Fruit fly (Drosophila melanogaster) whole organism, embryonic: ENCODE results near the gene bun.

Source experiments
- Bteb2 ChIP-seq: fragments of 200-800 bp; sonication (Bioruptor generic); optimal IDR thresholded peaks from 2 replicates; lab custom pipeline; 2016; ENCODE audit warnings: missing biosample characterization, missing genetic modification characterization
- CG1024 ChIP-seq: fragments of 200-800 bp; sonication (Bioruptor generic); IDR thresholded peaks from 2 replicates; pipeline ENCODE4 v1.3.6; 2022; ENCODE audit warnings: missing biosample characterization, missing genetic modification characterization
- CG10267 ChIP-seq: fragments of 200-800 bp; sonication (Bioruptor generic); optimal IDR thresholded peaks from 2 replicates; lab custom pipeline; 2018; ENCODE audit warnings: missing biosample characterization, mild to moderate bottlenecking, missing genetic modification characterization, moderate library complexity
- CG11456 ChIP-seq: fragments of 200-800 bp; sonication (Bioruptor generic); IDR thresholded peaks from 3 replicates; pipeline ENCODE4 v1.3.6; 2022; ENCODE audit warnings: missing biosample characterization, missing genetic modification characterization
- CG11560 ChIP-seq: fragments of 200-800 bp; sonication (Bioruptor generic); IDR thresholded peaks from 3 replicates; pipeline ENCODE4 v1.3.6; 2022; ENCODE audit warnings: missing biosample characterization, missing genetic modification characterization
- CG12104 ChIP-seq: fragments of 200-800 bp; sonication (Bioruptor generic); optimal IDR thresholded peaks from 3 replicates; lab custom pipeline; 2016; ENCODE audit warnings: missing biosample characterization, missing genetic modification characterization
- CG12219 ChIP-seq: fragments of 200-800 bp; sonication (Bioruptor generic); optimal IDR thresholded peaks from 3 replicates; lab custom pipeline; 2018; ENCODE audit warnings: missing biosample characterization, mild to moderate bottlenecking, missing genetic modification characterization
- CG12391 ChIP-seq: fragments of 200-800 bp; sonication (Bioruptor generic); optimal IDR thresholded peaks from 3 replicates; lab custom pipeline; 2018; ENCODE audit warnings: missing biosample characterization, mild to moderate bottlenecking, missing genetic modification characterization, moderate library complexity
- CG12744 ChIP-seq: fragments of 200-800 bp; sonication (Bioruptor generic); optimal IDR thresholded peaks from 2 replicates; lab custom pipeline; 2016; ENCODE audit warnings: missing biosample characterization, missing genetic modification characterization
- CG13775 ChIP-seq: fragments of 200-800 bp; sonication (Bioruptor generic); optimal IDR thresholded peaks from 3 replicates; lab custom pipeline; 2017; ENCODE audit warnings: missing biosample characterization, mild to moderate bottlenecking, missing genetic modification characterization
- CG16779 ChIP-seq: fragments of 200-800 bp; sonication (Bioruptor generic); IDR thresholded peaks from 2 replicates; pipeline ENCODE4 v1.3.6; 2022; ENCODE audit warnings: missing biosample characterization, missing genetic modification characterization
- CG17912 ChIP-seq: fragments of 200-800 bp; sonication (Bioruptor generic); optimal IDR thresholded peaks from 2 replicates; lab custom pipeline; 2018; ENCODE audit warnings: missing biosample characterization, mild to moderate bottlenecking, missing genetic modification characterization
- CG2120 ChIP-seq: fragments of 200-800 bp; sonication (Bioruptor generic); optimal IDR thresholded peaks from 3 replicates; lab custom pipeline; 2016; ENCODE audit warnings: missing biosample characterization, missing genetic modification characterization
- CG2678 ChIP-seq: fragments of 200-800 bp; sonication (Bioruptor generic); optimal IDR thresholded peaks from 3 replicates; lab custom pipeline; 2019; ENCODE audit warnings: missing biosample characterization, mild to moderate bottlenecking, missing genetic modification characterization, moderate library complexity
- CG30020 ChIP-seq: fragments of 200-800 bp; optimal IDR thresholded peaks from 2 replicates; lab custom pipeline; 2019; ENCODE audit warnings: missing biosample characterization, mild to moderate bottlenecking, missing genetic modification characterization, moderate library complexity
- CG3407 ChIP-seq: fragments of 200-800 bp; sonication (Bioruptor generic); optimal IDR thresholded peaks from 2 replicates; lab custom pipeline; 2018; ENCODE audit warnings: missing biosample characterization, mild to moderate bottlenecking, missing genetic modification characterization
- CG6854 ChIP-seq: fragments of 200-800 bp; sonication (Bioruptor generic); optimal IDR thresholded peaks from 3 replicates; lab custom pipeline; 2017; ENCODE audit warnings: missing biosample characterization, mild to moderate bottlenecking, missing genetic modification characterization
- CG7556 ChIP-seq: fragments of 200-800 bp; sonication (Bioruptor generic); optimal IDR thresholded peaks from 2 replicates; lab custom pipeline; 2017; ENCODE audit warnings: missing biosample characterization, mild to moderate bottlenecking, missing genetic modification characterization
- CkIIα-i1 ChIP-seq: fragments of 200-800 bp; sonication (Bioruptor generic); IDR thresholded peaks from 2 replicates; pipeline ENCODE4 v1.3.6; 2022; ENCODE audit warnings: missing biosample characterization, missing genetic modification characterization
- Dp ChIP-seq: fragments of 200-800 bp; sonication (Bioruptor generic); optimal IDR thresholded peaks from 2 replicates; lab custom pipeline; 2018; ENCODE audit warnings: missing biosample characterization, mild to moderate bottlenecking, missing genetic modification characterization, moderate library complexity
- HLH4C ChIP-seq: fragments of 200-800 bp; sonication (Bioruptor generic); IDR thresholded peaks from 3 replicates; pipeline ENCODE4 v1.3.6; 2022; ENCODE audit warnings: missing biosample characterization, missing genetic modification characterization; ENCODE audit not compliant: partially characterized antibody
- HmgD ChIP-seq: fragments of 200-800 bp; sonication (Bioruptor generic); optimal IDR thresholded peaks from 3 replicates; lab custom pipeline; 2016; ENCODE audit warnings: missing biosample characterization, missing genetic modification characterization
- HmgZ ChIP-seq: fragments of 200-800 bp; sonication (Bioruptor generic); optimal IDR thresholded peaks from 2 replicates; lab custom pipeline; 2018; ENCODE audit warnings: missing biosample characterization, mild to moderate bottlenecking, missing genetic modification characterization
- Hmr ChIP-seq: fragments of 200-800 bp; sonication (Bioruptor generic); optimal IDR thresholded peaks from 3 replicates; lab custom pipeline; 2017; ENCODE audit warnings: mild to moderate bottlenecking, missing biosample characterization, missing genetic modification reagents, missing genetic modification characterization
- Hmx ChIP-seq: fragments of 200-800 bp; sonication (Bioruptor generic); optimal IDR thresholded peaks from 2 replicates; lab custom pipeline; 2016; ENCODE audit warnings: missing biosample characterization, missing genetic modification characterization
- Mrtf ChIP-seq: fragments of 200-800 bp; sonication (Bioruptor generic); IDR thresholded peaks from 3 replicates; pipeline ENCODE4 v1.3.6; 2022; ENCODE audit warnings: missing biosample characterization, missing genetic modification characterization
- Nf-YC ChIP-seq: fragments of 200-800 bp; optimal IDR thresholded peaks from 3 replicates; lab custom pipeline; 2019; ENCODE audit warnings: missing biosample characterization, mild to moderate bottlenecking, missing genetic modification characterization, moderate library complexity
- Oaz ChIP-seq: fragments of 200-800 bp; sonication (Bioruptor generic); IDR thresholded peaks from 2 replicates; pipeline ENCODE4 v1.3.6; 2022; ENCODE audit warnings: missing biosample characterization, missing genetic modification characterization
- PHDP ChIP-seq: fragments of 200-800 bp; sonication (Bioruptor generic); optimal IDR thresholded peaks from 3 replicates; lab custom pipeline; 2018; ENCODE audit warnings: missing biosample characterization, mild to moderate bottlenecking, missing genetic modification characterization, moderate library complexity
- Spps ChIP-seq: fragments of 200-800 bp; sonication (Bioruptor generic); optimal IDR thresholded peaks from 2 replicates; lab custom pipeline; 2018; ENCODE audit warnings: missing biosample characterization, mild to moderate bottlenecking, missing genetic modification characterization
- amos ChIP-seq: fragments of 200-800 bp; sonication (Bioruptor generic); IDR thresholded peaks from 2 replicates; pipeline ENCODE4 v1.3.6; 2022; ENCODE audit warnings: missing biosample characterization, missing genetic modification characterization; ENCODE audit not compliant: partially characterized antibody
- cas ChIP-seq: fragments of 200-800 bp; sonication (Bioruptor generic); IDR thresholded peaks from 2 replicates; pipeline ENCODE4 v1.3.6; 2022; ENCODE audit warnings: missing biosample characterization, missing genetic modification characterization
- cato ChIP-seq: fragments of 200-800 bp; sonication (Bioruptor generic); optimal IDR thresholded peaks from 2 replicates; lab custom pipeline; 2016; ENCODE audit warnings: missing biosample characterization, missing genetic modification characterization, borderline replicate concordance
- dmrt11E ChIP-seq: fragments of 200-800 bp; sonication (Bioruptor generic); optimal IDR thresholded peaks from 3 replicates; lab custom pipeline; 2018; ENCODE audit warnings: missing biosample characterization, mild to moderate bottlenecking, missing genetic modification characterization, moderate library complexity
- eve ChIP-seq, 2 experiments: fragments of >200 bp; optimal IDR thresholded peaks; 2 replicates each; lab custom pipeline; 2017; ENCODE audit warnings: missing biosample characterization in 2 of 2, missing genetic modification characterization in 2 of 2
- gt ChIP-seq: fragments of 200-800 bp; sonication (Bioruptor generic); IDR thresholded peaks from 2 replicates; pipeline ENCODE4 v1.3.6; 2022; ENCODE audit warnings: missing biosample characterization, missing genetic modification characterization
- insv ChIP-seq, 2 experiments: fragments of 200-800 bp; sonication (Bioruptor generic); optimal IDR thresholded peaks; 3 replicates each; lab custom pipeline; 2016 to 2018; ENCODE audit warnings: missing biosample characterization in 2 of 2, missing genetic modification characterization in 2 of 2
- lab ChIP-seq: fragments of 200-800 bp; sonication (Bioruptor generic); optimal IDR thresholded peaks from 3 replicates; lab custom pipeline; 2017; ENCODE audit warnings: missing biosample characterization, missing genetic modification characterization, mild to moderate bottlenecking, moderate library complexity, missing genetic modification reagents
- nmo ChIP-seq: fragments of 200-800 bp; sonication (Bioruptor generic); optimal IDR thresholded peaks from 2 replicates; lab custom pipeline; 2018; ENCODE audit warnings: missing biosample characterization, mild to moderate bottlenecking, missing genetic modification characterization, moderate library complexity
- pan ChIP-seq, 4 experiments: fragments of >200 bp in 3 of 4; fragments of 200-800 bp in 1 of 4; sonication (Bioruptor generic) in 1 of 4; optimal IDR thresholded peaks in 3 of 4; IDR thresholded peaks in 1 of 4; 2 replicates each; pipeline versions ENCODE4 v1.3.6 to Lab custom; 2017 to 2022; ENCODE audit warnings: missing biosample characterization in 2 of 4, missing genetic modification characterization in 2 of 4, mixed read lengths in 1 of 4
- pfk ChIP-seq: fragments of 200-800 bp; sonication (Bioruptor generic); optimal IDR thresholded peaks from 2 replicates; lab custom pipeline; 2018; ENCODE audit warnings: missing biosample characterization, mild to moderate bottlenecking, missing genetic modification characterization, moderate library complexity
- psq ChIP-seq: fragments of 200-800 bp; sonication (Bioruptor generic); optimal IDR thresholded peaks from 2 replicates; lab custom pipeline; 2017; ENCODE audit warnings: missing biosample characterization, missing genetic modification characterization
- rib ChIP-seq: fragments of 200-800 bp; sonication (Bioruptor generic); IDR thresholded peaks from 2 replicates; pipeline ENCODE4 v1.3.6; 2022; ENCODE audit warnings: missing biosample characterization, missing genetic modification characterization
- shn ChIP-seq: fragments of 200-800 bp; sonication (Bioruptor generic); optimal IDR thresholded peaks from 3 replicates; lab custom pipeline; 2016; ENCODE audit warnings: missing biosample characterization, missing genetic modification characterization
- sima ChIP-seq: fragments of 200-800 bp; sonication (Bioruptor generic); optimal IDR thresholded peaks from 2 replicates; lab custom pipeline; 2016; ENCODE audit warnings: missing biosample characterization, missing genetic modification characterization
- sisA ChIP-seq: fragments of 200-800 bp; sonication (Bioruptor generic); IDR thresholded peaks from 2 replicates; pipeline ENCODE4 v1.3.6; 2022; ENCODE audit warnings: missing biosample characterization, missing genetic modification characterization
- stwl ChIP-seq: fragments of 200-800 bp; sonication (Bioruptor generic); optimal IDR thresholded peaks from 3 replicates; lab custom pipeline; 2018; ENCODE audit warnings: missing biosample characterization, mild to moderate bottlenecking, missing genetic modification characterization, moderate library complexity
- tap ChIP-seq: fragments of 200-800 bp; optimal IDR thresholded peaks from 3 replicates; lab custom pipeline; 2019; ENCODE audit warnings: missing biosample characterization, mild to moderate bottlenecking, missing genetic modification characterization, moderate library complexity
- unc-4 ChIP-seq: fragments of 200-800 bp; sonication (Bioruptor generic); IDR thresholded peaks from 2 replicates; pipeline ENCODE4 v1.3.6; 2022; ENCODE audit warnings: missing biosample characterization, missing genetic modification characterization; ENCODE audit not compliant: partially characterized antibody
- z ChIP-seq: fragments of 200-800 bp; sonication (Bioruptor generic); IDR thresholded peaks from 3 replicates; pipeline ENCODE4 v1.3.6; 2022; ENCODE audit warnings: missing biosample characterization, missing genetic modification characterization
- zen2 ChIP-seq: fragments of 200-800 bp; sonication (Bioruptor generic); IDR thresholded peaks from 3 replicates; pipeline ENCODE4 v1.3.6; 2022; ENCODE audit warnings: missing biosample characterization, missing genetic modification characterization; ENCODE audit not compliant: partially characterized antibody

Gene bun

dm6 chr2L:12464065-12464464 is 82.3 kb downstream of the bun start (continued):
- TF ChIP-seq Oaz (GFP tag; lab: Robert Waterston, UW) (no peak), Bteb2 (GFP tag; lab: Kevin White, UChicago) (no peak), nmo (GFP tag; lab: Kevin White, UChicago) (no peak), CG1024 (GFP tag; lab: Robert Waterston, UW) (no peak), CG16779 (GFP tag; lab: Robert Waterston, UW) (no peak), lab (GFP tag; lab: Kevin White, UChicago) (peak; percentile 66), CG12104 (no peak), Mrtf (no peak), pfk (GFP tag; lab: Kevin White, UChicago) (no peak), unc-4 (GFP tag; lab: Robert Waterston, UW) (no peak), tap (tag; lab: Kevin White, UChicago) (no peak), stwl (tag; lab: Kevin White, UChicago) (no peak), eve (GFP tag; optimal IDR thresholded peaks at IDR 0.05; lab: Kevin White, UChicago) (no peak), CG10267 (tag; lab: Kevin White, UChicago) (no peak), PHDP (no peak), shn (GFP tag; lab: Kevin White, UChicago) (no peak), Nf-YC (peak; percentile 2), CG12744 (GFP tag; lab: Kevin White, UChicago) (no peak), CG17912 (GFP tag; lab: Kevin White, UChicago) (no peak), CG3407 (GFP tag; lab: Kevin White, UChicago) (no peak), sima (GFP tag; lab: Kevin White, UChicago) (no peak), pan (optimal IDR thresholded peaks at IDR 0.05; lab: Kevin White, UChicago) (no peak), pan (GFP tag; optimal IDR thresholded peaks at IDR 0.05 in 1 of 2, IDR thresholded peaks at IDR 0.05 in 1 of 2) (peak in 1 of 2 experiments; percentile 32), Dp (no peak), HLH4C (no peak), rib (GFP tag; lab: Robert Waterston, UW) (peak; percentile 43; the same call in 1 of the 2 replicates), Hmr (no peak), CG30020 (tag; lab: Kevin White, UChicago) (no peak), CG12219 (GFP tag; lab: Kevin White, UChicago) (no peak), CG13775 (no peak), gt (no peak), CG6854 (GFP tag; lab: Kevin White, UChicago) (no peak), amos (GFP tag; lab: Robert Waterston, UW) (no peak), CG12391 (tag; lab: Kevin White, UChicago) (no peak), insv (GFP tag; optimal IDR thresholded peaks at IDR 0.05; lab: Kevin White, UChicago) (no peak), CG7556 (GFP tag; lab: Kevin White, UChicago) (no peak), zen2 (GFP tag; lab: Robert Waterston, UW) (no peak), cas (GFP tag; lab: Robert Waterston, UW) (no peak), HmgZ (tag; lab: Kevin White, UChicago) (no peak), CG11560 (tag; lab: Robert Waterston, UW) (no peak), CG2120 (GFP tag; lab: Kevin White, UChicago) (no peak), psq (GFP tag; lab: Kevin White, UChicago) (no peak), Hmx (GFP tag; lab: Kevin White, UChicago) (no peak), dmrt11E (no peak), HmgD (no peak), CG2678 (tag; lab: Kevin White, UChicago) (peak; percentile 33), z (GFP tag; lab: Robert Waterston, UW) (no peak), Spps (tag; lab: Kevin White, UChicago) (no peak), cato (GFP tag; lab: Kevin White, UChicago) (no peak), sisA (GFP tag; lab: Robert Waterston, UW) (no peak), CkIIα-i1 (GFP tag; lab: Robert Waterston, UW) (no peak), CG11456 (no peak)
